Fruit fly (Drosophila melanogaster): ENCODE measurements around the gene nis.
A peak's percentile ranks its signal among the peaks of the same experiment; 100 is the strongest.

nis gene

DNA sequence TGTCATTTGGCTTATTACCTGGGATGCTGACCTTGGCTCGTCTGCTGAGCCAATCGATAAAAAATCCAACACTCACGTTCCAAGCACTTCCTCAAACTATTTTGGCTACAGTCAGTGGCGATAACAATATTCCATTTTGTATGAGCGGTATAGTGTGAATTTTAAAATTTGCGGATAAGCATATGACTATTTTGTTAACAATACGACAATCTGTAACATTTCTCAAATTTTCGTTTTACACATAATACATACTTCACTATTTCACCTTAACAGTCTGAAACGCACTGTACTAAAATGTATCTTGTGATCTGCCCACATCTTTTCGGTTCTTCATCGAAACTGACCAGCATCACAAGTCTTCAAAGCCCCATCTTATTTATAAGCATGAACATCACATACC is 7.7 kb downstream of the nis start (continued):
- TF ChIP-seq vfl (GFP tag; optimal IDR thresholded peaks at IDR 0.05): peak; percentile 43
- no peak for TF ChIP-seq ac (GFP tag; optimal IDR thresholded peaks at IDR 0.05)
- peak; percentile 68 for TF ChIP-seq fd3F (GFP tag; optimal IDR thresholded peaks at IDR 0.05)
- TF ChIP-seq sug (tag; optimal IDR thresholded peaks at IDR 0.05): peak; percentile 33
- TF ChIP-seq knrl (GFP tag; IDR thresholded peaks at IDR 0.05; ENCODE audit: partially characterized antibody): no peak
- peak; percentile 60 for TF ChIP-seq slou (GFP tag; optimal IDR thresholded peaks at IDR 0.05)
- TF ChIP-seq crp (GFP tag; optimal IDR thresholded peaks at IDR 0.05): no peak
- TF ChIP-seq CG6689 (GFP tag; IDR thresholded peaks at IDR 0.05): peak; percentile 76
- TF ChIP-seq CG10147 (GFP tag; optimal IDR thresholded peaks at IDR 0.05): peak; percentile 82
- TF ChIP-seq ssp (GFP tag; IDR thresholded peaks at IDR 0.05): peak; percentile 59
- TF ChIP-seq CG5180 (GFP tag; optimal IDR thresholded peaks at IDR 0.05): peak; percentile 32
- no peak for TF ChIP-seq CG8478 (optimal IDR thresholded peaks at IDR 0.05)
- peak; percentile 23; the same call in 1 of the 2 replicates for TF ChIP-seq Rx (GFP tag; IDR thresholded peaks at IDR 0.05)
- TF ChIP-seq trh (GFP tag; optimal IDR thresholded peaks at IDR 0.05): no peak
- TF ChIP-seq ftz-f1 (GFP tag; optimal IDR thresholded peaks at IDR 0.05): no peak
- TF ChIP-seq CG8924 (tag; optimal IDR thresholded peaks at IDR 0.05): no peak
- TF ChIP-seq zfh1 (GFP tag; IDR thresholded peaks at IDR 0.05): peak; percentile 54; the same call in 1 of the 3 replicates
- TF ChIP-seq stc (GFP tag; IDR thresholded peaks at IDR 0.05): peak; percentile 66; the same call in 1 of the 2 replicates
- peak; percentile 65 for TF ChIP-seq onecut (GFP tag; IDR thresholded peaks at IDR 0.05)
- TF ChIP-seq klu (GFP tag; IDR thresholded peaks at IDR 0.05): peak; percentile 60; the same call in 1 of the 2 replicates
- TF ChIP-seq fd102C (GFP tag; optimal IDR thresholded peaks at IDR 0.05): no peak
- TF ChIP-seq sens-2 (GFP tag; IDR thresholded peaks at IDR 0.05): peak; percentile 27; the same call in 1 of the 2 replicates
- peak; percentile 48 for TF ChIP-seq tx (GFP tag; optimal IDR thresholded peaks at IDR 0.05)
- TF ChIP-seq CG2889 (GFP tag; IDR thresholded peaks at IDR 0.05): 0 out of 3 replicates have a peak, but pooled peaks have one; percentile 43
- peak; percentile 11 for TF ChIP-seq CG16863 (GFP tag; optimal IDR thresholded peaks at IDR 0.05)
- peak; percentile 75; the same call in 2 of the 3 replicates for TF ChIP-seq Mrtf (GFP tag; IDR thresholded peaks at IDR 0.05)
- TF ChIP-seq dati (GFP tag; IDR thresholded peaks at IDR 0.05): no peak
- peak; percentile 47 for TF ChIP-seq sisA (GFP tag; IDR thresholded peaks at IDR 0.05)
- no peak for TF ChIP-seq Bgb (GFP tag; IDR thresholded peaks at IDR 0.05; ENCODE audit: partially characterized antibody)
- TF ChIP-seq fu2 (GFP tag; optimal IDR thresholded peaks at IDR 0.05): peak; percentile 30
- TF ChIP-seq row (GFP tag; IDR thresholded peaks at IDR 0.05): peak; percentile 77
- TF ChIP-seq da (GFP tag; optimal IDR thresholded peaks at IDR 0.05): no peak
- TF ChIP-seq wdn (GFP tag; IDR thresholded peaks at IDR 0.05): peak; percentile 72
- peak; percentile 72 for TF ChIP-seq CG3847 (GFP tag; IDR thresholded peaks at IDR 0.05)
- TF ChIP-seq sqz (GFP tag; optimal IDR thresholded peaks at IDR 0.05): no peak
- TF ChIP-seq CG4404 (GFP tag; IDR thresholded peaks at IDR 0.05): peak; percentile 57
- TF ChIP-seq ind (GFP tag; optimal IDR thresholded peaks at IDR 0.05): peak; percentile 66
- TF ChIP-seq pita (GFP tag; optimal IDR thresholded peaks at IDR 0.05): no peak
- peak; percentile 87 for TF ChIP-seq Ets65A (GFP tag)
- peak; percentile 81 for TF ChIP-seq Fer1 (GFP tag; optimal IDR thresholded peaks at IDR 0.05)
- TF ChIP-seq zen (tag; optimal IDR thresholded peaks at IDR 0.05): no peak
- TF ChIP-seq mam (GFP tag; optimal IDR thresholded peaks at IDR 0.05): peak; percentile 82
- TF ChIP-seq CG13424 (tag; optimal IDR thresholded peaks at IDR 0.05): peak; percentile 68
- no peak for TF ChIP-seq hb (GFP tag; IDR thresholded peaks at IDR 0.05; ENCODE audit: partially characterized antibody)
- TF ChIP-seq CG10431 (GFP tag; optimal IDR thresholded peaks at IDR 0.05): no peak
- no peak for TF ChIP-seq CG11093 (GFP tag; IDR thresholded peaks at IDR 0.05)
- peak; percentile 62; the same call in 1 of the 3 replicates for TF ChIP-seq gce (GFP tag; IDR thresholded peaks at IDR 0.05)
- no peak for TF ChIP-seq Dip2 (GFP tag; IDR thresholded peaks at IDR 0.05)
- TF ChIP-seq CrebB (tag; optimal IDR thresholded peaks at IDR 0.05): peak; percentile 55
- TF ChIP-seq chn (GFP tag; optimal IDR thresholded peaks at IDR 0.05): peak; percentile 4
- TF ChIP-seq CG6854 (GFP tag; optimal IDR thresholded peaks at IDR 0.05): peak; percentile 59
- TF ChIP-seq Hr39 (optimal IDR thresholded peaks at IDR 0.05): no peak
- TF ChIP-seq Camta (GFP tag; optimal IDR thresholded peaks at IDR 0.05): peak; percentile 48
